Fruit fly (Drosophila melanogaster): ENCODE measurements around the gene cpo.

Gene cpo

DNA sequence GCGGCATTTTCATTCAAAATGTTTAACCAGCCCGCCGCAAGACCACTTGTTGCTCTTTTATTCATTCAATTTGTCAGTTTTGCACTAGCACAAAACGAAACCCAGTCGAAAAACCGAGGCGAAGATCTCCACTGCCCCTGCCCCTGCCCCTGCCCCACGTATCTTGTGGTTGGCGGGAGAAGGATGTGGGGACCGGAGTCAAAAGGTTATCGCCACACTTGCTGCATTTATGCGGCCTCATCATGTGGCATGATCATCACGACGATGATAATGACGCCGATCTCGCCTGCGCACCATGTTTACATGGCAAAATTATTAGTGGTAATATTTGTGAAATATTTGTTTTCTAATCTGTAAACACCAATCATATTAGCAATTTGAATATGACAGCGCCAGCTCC lies 108.2 kb downstream of the cpo start:
- TF ChIP-seq CG7101 (tag; optimal IDR thresholded peaks at IDR 0.05) (no peak), cic (GFP tag; optimal IDR thresholded peaks at IDR 0.05) (no peak)

DNA sequence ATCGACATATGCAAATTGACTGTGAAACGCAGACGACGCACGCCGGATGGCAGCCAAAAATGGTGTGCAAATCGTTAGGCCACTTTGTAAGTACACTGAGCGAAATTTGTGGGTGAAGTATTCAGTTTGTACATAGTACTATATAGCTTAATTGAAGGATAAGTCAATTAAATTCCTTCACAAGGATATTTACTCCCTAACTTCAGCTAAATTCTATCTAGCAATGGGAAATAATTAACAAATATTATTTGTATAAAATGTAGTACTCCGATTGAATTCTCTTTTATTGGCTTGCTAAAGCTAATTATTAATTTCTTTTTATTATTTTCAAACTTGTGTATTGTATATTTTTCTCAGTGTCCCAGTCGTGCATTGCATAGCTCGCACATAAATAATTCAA lies 109.5 kb downstream of the cpo start:
- no peak for TF ChIP-seq CG7101 (tag; optimal IDR thresholded peaks at IDR 0.05)
- no peak for TF ChIP-seq toe (GFP tag; optimal IDR thresholded peaks at IDR 0.05)
- no peak for TF ChIP-seq Crg-1 (GFP tag; optimal IDR thresholded peaks at IDR 0.05)
- TF ChIP-seq tj (GFP tag; optimal IDR thresholded peaks at IDR 0.05) = no peak
- no peak for TF ChIP-seq cic (GFP tag; optimal IDR thresholded peaks at IDR 0.05)
- TF ChIP-seq CG12768 (GFP tag; optimal IDR thresholded peaks at IDR 0.05) = no peak
- TF ChIP-seq Hr96 (GFP tag; optimal IDR thresholded peaks at IDR 0.05) = no peak

DNA sequence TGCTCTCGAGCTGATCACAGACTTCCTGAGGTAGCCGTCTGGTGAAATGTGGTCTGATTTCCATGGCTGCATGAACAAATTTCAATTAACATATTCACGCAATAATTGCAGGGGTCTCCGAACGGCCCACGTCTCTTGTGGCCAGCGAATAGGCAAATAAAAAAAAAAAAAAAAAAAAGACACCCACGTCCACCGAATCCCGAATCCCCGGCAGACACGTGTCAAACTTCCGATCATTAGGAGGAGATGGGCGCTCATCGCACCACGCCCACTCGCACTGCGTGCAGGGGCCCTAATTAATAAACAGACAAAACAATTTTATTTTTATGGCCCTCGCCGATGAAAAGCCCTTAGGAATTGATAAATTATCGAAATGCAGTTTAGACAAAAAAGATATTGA lies 123.9 kb downstream of the cpo start:
- TF ChIP-seq CG5204 (GFP tag; optimal IDR thresholded peaks at IDR 0.05) (no peak), Clk (GFP tag; optimal IDR thresholded peaks at IDR 0.05) (no peak), ovo (GFP tag; optimal IDR thresholded peaks at IDR 0.05) (no peak), CG7045 (GFP tag; optimal IDR thresholded peaks at IDR 0.05) (no peak), CG1620 (GFP tag; optimal IDR thresholded peaks at IDR 0.05) (no peak), CG14711 (tag; optimal IDR thresholded peaks at IDR 0.05) (no peak), CG7101 (tag; optimal IDR thresholded peaks at IDR 0.05) (no peak), Mnt (GFP tag; optimal IDR thresholded peaks at IDR 0.05) (no peak), cic (GFP tag; optimal IDR thresholded peaks at IDR 0.05) (no peak), CG11617 (GFP tag; optimal IDR thresholded peaks at IDR 0.05) (no peak), cnc (optimal IDR thresholded peaks at IDR 0.05) (no peak), CG33017 (tag; optimal IDR thresholded peaks at IDR 0.05) (no peak), bab1 (GFP tag; optimal IDR thresholded peaks at IDR 0.05) (no peak), Crg-1 (GFP tag; optimal IDR thresholded peaks at IDR 0.05) (no peak), CG12768 (GFP tag; optimal IDR thresholded peaks at IDR 0.05) (no peak), tj (GFP tag; optimal IDR thresholded peaks at IDR 0.05) (no peak), pad (GFP tag; optimal IDR thresholded peaks at IDR 0.05) (no peak), toe (GFP tag; optimal IDR thresholded peaks at IDR 0.05) (no peak)

DNA sequence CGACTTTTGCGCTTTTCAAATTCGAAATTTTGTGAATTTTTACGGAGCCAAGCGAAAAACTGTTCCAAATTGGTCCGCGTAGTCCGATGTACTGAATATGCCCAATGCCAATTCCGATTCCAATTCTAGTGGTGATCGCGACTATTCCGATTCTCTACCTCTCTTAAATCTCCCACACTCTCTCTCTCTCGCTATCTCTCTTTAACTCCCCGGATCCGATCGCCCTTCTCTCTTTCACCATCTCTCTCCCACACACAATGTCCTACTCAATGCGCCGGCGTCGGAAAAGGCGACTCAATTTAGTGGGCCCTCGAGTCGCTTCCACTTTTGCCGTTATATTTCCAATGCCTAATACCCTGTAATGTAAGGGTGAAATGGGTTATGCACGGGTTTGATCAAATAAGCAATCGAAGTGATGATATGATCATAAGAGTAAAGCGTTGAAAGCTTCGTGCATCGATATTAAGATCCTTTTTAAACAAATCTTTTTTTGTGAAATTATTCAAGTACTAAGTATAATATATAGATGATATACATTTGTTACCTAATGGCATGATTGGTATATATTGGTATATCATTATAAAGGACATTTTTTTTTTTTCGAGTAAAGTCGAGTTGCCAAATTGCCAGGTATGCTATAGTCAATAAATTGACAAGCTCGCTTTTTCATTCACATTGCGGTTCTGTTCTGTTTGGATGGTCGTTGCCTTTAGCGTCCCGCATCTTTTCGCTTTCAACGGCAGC lies 129.8 kb downstream of the cpo start:
- TF ChIP-seq kay (GFP tag; ENCODE audit: borderline replicate concordance) (no peak), Mnt (GFP tag; optimal IDR thresholded peaks at IDR 0.05) (no peak), CG12768 (GFP tag; optimal IDR thresholded peaks at IDR 0.05) (no peak), cic (GFP tag; optimal IDR thresholded peaks at IDR 0.05) (no peak), Crg-1 (GFP tag; optimal IDR thresholded peaks at IDR 0.05) (no peak), CG1620 (GFP tag; optimal IDR thresholded peaks at IDR 0.05) (no peak), Clk (GFP tag; optimal IDR thresholded peaks at IDR 0.05) (no peak), cnc (optimal IDR thresholded peaks at IDR 0.05) (no peak), pad (GFP tag; optimal IDR thresholded peaks at IDR 0.05) (no peak), CG11617 (GFP tag; optimal IDR thresholded peaks at IDR 0.05) (no peak), CG7045 (GFP tag; optimal IDR thresholded peaks at IDR 0.05) (no peak), toe (GFP tag; optimal IDR thresholded peaks at IDR 0.05) (no peak), Hr96 (GFP tag; optimal IDR thresholded peaks at IDR 0.05) (no peak), ovo (GFP tag; optimal IDR thresholded peaks at IDR 0.05) (no peak), tj (GFP tag; optimal IDR thresholded peaks at IDR 0.05) (no peak), CG33017 (tag; optimal IDR thresholded peaks at IDR 0.05) (no peak), bab1 (GFP tag; optimal IDR thresholded peaks at IDR 0.05) (no peak), CG7101 (tag; optimal IDR thresholded peaks at IDR 0.05) (no peak)

DNA sequence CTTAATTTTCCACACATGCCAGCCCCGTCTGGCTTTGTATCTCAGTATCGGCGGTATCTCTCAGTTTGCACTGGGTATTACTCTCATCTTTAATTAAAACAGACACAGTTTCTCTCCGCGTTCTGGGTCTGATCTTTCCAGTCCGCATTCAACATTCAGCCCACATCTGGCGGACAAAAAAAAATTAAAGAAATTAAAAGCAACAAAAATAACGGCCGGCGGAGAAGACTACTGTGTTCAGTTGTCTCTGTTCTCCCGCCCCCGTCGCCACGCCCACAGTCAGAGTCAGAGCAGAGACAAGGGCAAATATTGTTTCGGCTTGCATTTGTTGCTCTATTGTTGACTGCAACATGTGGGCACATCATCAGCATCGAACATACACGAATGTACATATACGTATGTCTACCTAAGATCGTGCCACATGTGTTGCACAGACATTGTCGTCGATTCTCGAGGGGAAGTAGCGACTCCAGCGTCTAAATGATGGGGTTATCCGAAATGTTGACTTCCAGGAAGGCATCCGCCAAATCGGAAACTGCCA lies 130.5 kb downstream of the cpo start:
- TF ChIP-seq CG14711 (tag; optimal IDR thresholded peaks at IDR 0.05) (no peak), CG12768 (GFP tag; optimal IDR thresholded peaks at IDR 0.05) (no peak), CG7045 (GFP tag; optimal IDR thresholded peaks at IDR 0.05) (no peak), Clk (GFP tag; optimal IDR thresholded peaks at IDR 0.05) (no peak), cic (GFP tag; optimal IDR thresholded peaks at IDR 0.05) (no peak), Mnt (GFP tag; optimal IDR thresholded peaks at IDR 0.05) (no peak), Crg-1 (GFP tag; optimal IDR thresholded peaks at IDR 0.05) (no peak), ovo (GFP tag; optimal IDR thresholded peaks at IDR 0.05) (no peak), CG1620 (GFP tag; optimal IDR thresholded peaks at IDR 0.05) (no peak), CG5204 (GFP tag; optimal IDR thresholded peaks at IDR 0.05) (no peak), cnc (optimal IDR thresholded peaks at IDR 0.05) (no peak), tj (GFP tag; optimal IDR thresholded peaks at IDR 0.05) (no peak), CG7101 (tag; optimal IDR thresholded peaks at IDR 0.05) (no peak), CG33017 (tag; optimal IDR thresholded peaks at IDR 0.05) (no peak)

DNA sequence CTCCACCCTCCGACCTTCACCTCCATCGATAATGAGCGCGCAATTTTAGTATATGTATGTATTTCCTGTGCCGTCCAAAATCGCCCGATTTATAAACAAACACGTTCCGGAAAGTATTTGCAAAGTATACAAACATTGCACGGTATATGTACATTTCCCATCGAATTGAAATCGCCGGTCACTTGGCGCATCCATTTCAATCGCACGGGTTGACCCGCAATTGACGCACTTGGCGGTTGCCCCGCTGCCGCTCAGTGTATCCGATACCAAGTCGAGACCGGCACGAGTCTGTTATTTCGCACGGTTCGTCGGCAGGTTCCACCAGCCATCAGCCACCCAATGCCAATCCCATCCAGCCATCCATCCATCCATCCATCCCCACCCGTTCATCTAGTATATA lies 131.0 kb downstream of the cpo start:
- no peak for TF ChIP-seq cnc (optimal IDR thresholded peaks at IDR 0.05)
- TF ChIP-seq Clk (GFP tag; optimal IDR thresholded peaks at IDR 0.05) = no peak
- TF ChIP-seq pad (GFP tag; optimal IDR thresholded peaks at IDR 0.05) = no peak
- no peak for TF ChIP-seq CG5204 (GFP tag; optimal IDR thresholded peaks at IDR 0.05)
- TF ChIP-seq ovo (GFP tag; optimal IDR thresholded peaks at IDR 0.05) = no peak
- TF ChIP-seq Hr96 (GFP tag; optimal IDR thresholded peaks at IDR 0.05) = no peak
- no peak for TF ChIP-seq CG14711 (tag; optimal IDR thresholded peaks at IDR 0.05)
- no peak for TF ChIP-seq cic (GFP tag; optimal IDR thresholded peaks at IDR 0.05)
- TF ChIP-seq CG1620 (GFP tag; optimal IDR thresholded peaks at IDR 0.05) = no peak
- no peak for TF ChIP-seq tj (GFP tag; optimal IDR thresholded peaks at IDR 0.05)
- no peak for TF ChIP-seq bab1 (GFP tag; optimal IDR thresholded peaks at IDR 0.05)
- no peak for TF ChIP-seq CG12768 (GFP tag; optimal IDR thresholded peaks at IDR 0.05)
- no peak for TF ChIP-seq CG7101 (tag; optimal IDR thresholded peaks at IDR 0.05)
- no peak for TF ChIP-seq kay (GFP tag; ENCODE audit: borderline replicate concordance)
- TF ChIP-seq CG7045 (GFP tag; optimal IDR thresholded peaks at IDR 0.05) = no peak
- no peak for TF ChIP-seq Mnt (GFP tag; optimal IDR thresholded peaks at IDR 0.05)
- no peak for TF ChIP-seq CG33017 (tag; optimal IDR thresholded peaks at IDR 0.05)
- TF ChIP-seq Crg-1 (GFP tag; optimal IDR thresholded peaks at IDR 0.05) = no peak
- no peak for TF ChIP-seq toe (GFP tag; optimal IDR thresholded peaks at IDR 0.05)

Data from whole organism, adult.